Fruit fly (Drosophila melanogaster): Measurements from ENCODE around the gene CG5984.
A peak's percentile ranks its signal among the peaks of the same experiment; 100 is the strongest.

The CG5984 gene

dm6 chr3R:27281811-27282131 is 34.0 kb upstream of the CG5984 start (continued):
- TF ChIP-seq CG43689 (GFP tag; IDR thresholded peaks at IDR 0.05) (no peak), zf30C (GFP tag; optimal IDR thresholded peaks at IDR 0.05) (no peak), Atf3 (GFP tag; optimal IDR thresholded peaks at IDR 0.05) (no peak), CG12659 (GFP tag; optimal IDR thresholded peaks at IDR 0.05) (no peak), fd102C (GFP tag; optimal IDR thresholded peaks at IDR 0.05) (no peak), lmd (GFP tag; IDR thresholded peaks at IDR 0.05) (no peak), org-1 (GFP tag; optimal IDR thresholded peaks at IDR 0.05) (no peak), Bgb (GFP tag; IDR thresholded peaks at IDR 0.05; ENCODE audit: partially characterized antibody) (0 out of 2 replicates have a peak, but pooled peaks have one; percentile 27), CG5180 (GFP tag; optimal IDR thresholded peaks at IDR 0.05) (no peak), jigr1 (GFP tag; IDR thresholded peaks at IDR 0.05) (no peak), CG14860 (GFP tag; IDR thresholded peaks at IDR 0.05; ENCODE audit: partially characterized antibody) (no peak), fd96Cb (tag; optimal IDR thresholded peaks at IDR 0.05) (no peak), CG3995 (GFP tag; optimal IDR thresholded peaks at IDR 0.05) (no peak), amos (GFP tag; IDR thresholded peaks at IDR 0.05; ENCODE audit: partially characterized antibody) (peak; percentile 12; the same call in 1 of the 2 replicates), sna (GFP tag; IDR thresholded peaks at IDR 0.05; ENCODE audit: partially characterized antibody) (no peak), CG13894 (tag; optimal IDR thresholded peaks at IDR 0.05) (peak; percentile 100), CG4404 (GFP tag; IDR thresholded peaks at IDR 0.05) (no peak), CG11093 (GFP tag; IDR thresholded peaks at IDR 0.05) (no peak), Max (GFP tag; optimal IDR thresholded peaks at IDR 0.05) (no peak), hbn (GFP tag; IDR thresholded peaks at IDR 0.05; ENCODE audit: partially characterized antibody) (no peak), Opbp (GFP tag; IDR thresholded peaks at IDR 0.05; ENCODE audit: partially characterized antibody) (0 out of 3 replicates have a peak, but pooled peaks have one; percentile 43), Deaf1 (tag; optimal IDR thresholded peaks at IDR 0.05) (peak; percentile 84), CG31224 (GFP tag; IDR thresholded peaks at IDR 0.05) (no peak), lilli (GFP tag; optimal IDR thresholded peaks at IDR 0.05) (no peak), so (GFP tag; IDR thresholded peaks at IDR 0.05) (no peak), CG10366 (GFP tag; IDR thresholded peaks at IDR 0.05) (no peak), Dref (GFP tag; IDR thresholded peaks at IDR 0.05) (no peak), CG9797 (GFP tag; optimal IDR thresholded peaks at IDR 0.05) (peak; percentile 33), lab (GFP tag; optimal IDR thresholded peaks at IDR 0.05) (no peak), slp2 (GFP tag; optimal IDR thresholded peaks at IDR 0.05) (no peak), hb (GFP tag; IDR thresholded peaks at IDR 0.05; ENCODE audit: partially characterized antibody) (no peak), yki (optimal IDR thresholded peaks at IDR 0.05) (no peak), CG1832 (GFP tag; optimal IDR thresholded peaks at IDR 0.05) (no peak), otp (GFP tag; IDR thresholded peaks at IDR 0.05) (no peak), cwo (GFP tag; optimal IDR thresholded peaks at IDR 0.05) (no peak), CG12769 (tag; optimal IDR thresholded peaks at IDR 0.05) (peak; percentile 31), CG6683 (GFP tag; optimal IDR thresholded peaks at IDR 0.05) (no peak), p53 (GFP tag; optimal IDR thresholded peaks at IDR 0.05) (no peak), CG6791 (GFP tag; IDR thresholded peaks at IDR 0.05; ENCODE audit: partially characterized antibody) (peak; percentile 47; the same call in 1 of the 3 replicates), CG18619 (GFP tag; optimal IDR thresholded peaks at IDR 0.05) (no peak), CG12219 (GFP tag; optimal IDR thresholded peaks at IDR 0.05) (no peak), CG7556 (GFP tag; optimal IDR thresholded peaks at IDR 0.05) (no peak), zen (tag; optimal IDR thresholded peaks at IDR 0.05) (no peak), grn (GFP tag; optimal IDR thresholded peaks at IDR 0.05) (peak; percentile 26), Fer2 (tag; optimal IDR thresholded peaks at IDR 0.05) (no peak), CG4820 (GFP tag; optimal IDR thresholded peaks at IDR 0.05) (no peak), CG18262 (tag; optimal IDR thresholded peaks at IDR 0.05) (no peak), nerfin-2 (GFP tag; IDR thresholded peaks at IDR 0.05; ENCODE audit: partially characterized antibody) (0 out of 2 replicates have a peak, but pooled peaks have one; percentile 44), Optix (GFP tag; IDR thresholded peaks at IDR 0.05) (no peak), CG18476 (GFP tag; optimal IDR thresholded peaks at IDR 0.05) (no peak)
